Worm (Caenorhabditis elegans) whole organism, L1 larva: ENCODE measurements around the gene F53E10.5.

ENCODE experiments used
- C16A3.4 ChIP-seq: fragments of 150-350 bp; optimal IDR thresholded peaks from 2 replicates; lab custom pipeline; 2014; ENCODE audit warnings: missing biosample characterization, missing genetic modification characterization
- ama-1 ChIP-seq: fragments of 150-350 bp; optimal IDR thresholded peaks from 2 replicates; lab custom pipeline; 2014
- ceh-90 ChIP-seq: sonication (generic microtip); optimal IDR thresholded peaks from 2 replicates; lab custom pipeline; 2016; ENCODE audit warnings: missing genetic modification characterization, missing compliant biosample characterization
- efl-1 ChIP-seq, 4 experiments: fragments of 150-350 bp; optimal IDR thresholded peaks in 3 of 4; peaks in 1 of 4; 1 replicate in 1 of 4; 2 replicates in 3 of 4; lab custom pipeline; 2014; ENCODE audit warnings: missing biosample characterization in 2 of 4, missing genetic modification characterization in 2 of 4, missing genetic modification reagents in 2 of 4
- mab-9 ChIP-seq: fragments of 200-800 bp; sonication (Bioruptor generic); IDR thresholded peaks from 2 replicates; pipeline ENCODE4 v1.3.6; 2022; ENCODE audit warnings: missing genetic modification reagents, missing genetic modification characterization, missing compliant biosample characterization
- nhr-12 ChIP-seq: sonication (generic microtip); optimal IDR thresholded peaks from 2 replicates; lab custom pipeline; 2017; ENCODE audit warnings: missing biosample characterization, missing genetic modification characterization
- nhr-85 ChIP-seq: sonication (generic microtip); peaks from one replicate; lab custom pipeline; 2016; ENCODE audit warnings: missing genetic modification characterization, inconsistent platforms, missing compliant biosample characterization
- nhr-90 ChIP-seq: sonication (generic microtip); optimal IDR thresholded peaks from 2 replicates; lab custom pipeline; 2016; ENCODE audit warnings: mild to moderate bottlenecking, missing genetic modification characterization, missing compliant biosample characterization; ENCODE audit not compliant: poor library complexity
- pqm-1 ChIP-seq: sonication (generic microtip); optimal IDR thresholded peaks from 3 replicates; lab custom pipeline; 2017; ENCODE audit warnings: missing biosample characterization, missing genetic modification characterization
- unc-130 ChIP-seq: fragments of 150-350 bp; optimal IDR thresholded peaks from 2 replicates; lab custom pipeline; 2017; ENCODE audit warnings: missing biosample characterization, missing genetic modification characterization, inconsistent platforms
- unc-62 ChIP-seq: fragments of 150-350 bp; optimal IDR thresholded peaks from 2 replicates; lab custom pipeline; 2014; ENCODE audit warnings: missing biosample characterization, missing genetic modification reagents, missing genetic modification characterization
- zip-4 ChIP-seq: fragments of 200-800 bp; sonication (Bioruptor generic); optimal IDR thresholded peaks from 2 replicates; lab custom pipeline; 2018; ENCODE audit warnings: mild to moderate bottlenecking, missing genetic modification characterization, moderate library complexity, missing compliant biosample characterization

DNA sequence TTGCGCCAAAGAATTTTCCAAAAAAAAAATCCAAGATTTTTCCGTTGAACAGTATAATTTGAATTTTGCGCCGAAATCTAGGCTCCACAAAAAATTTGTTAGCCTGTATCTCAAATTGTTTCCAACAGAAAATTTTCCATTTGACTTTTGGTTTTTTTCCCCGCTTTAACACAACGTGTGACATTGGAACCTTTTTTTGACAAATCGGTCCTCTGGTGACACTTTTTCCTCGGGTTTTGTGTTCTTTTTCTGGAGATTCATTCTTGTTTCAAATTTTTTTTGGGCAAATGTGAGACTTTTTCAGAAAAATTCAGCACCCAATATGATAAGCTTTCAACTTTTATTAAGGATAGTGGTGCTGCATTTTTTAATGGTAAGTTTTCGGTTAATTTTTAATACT, 9.6 kb upstream of the F53E10.5 start, which contains the start of gene acr-17:
- TF ChIP-seq nhr-85 (tag; lab: Kevin White, UChicago), result no peak
- TF ChIP-seq pqm-1, result no peak
- no peak for TF ChIP-seq unc-130 (tag; lab: Kevin White, UChicago)
- TF ChIP-seq ama-1 (lab: Kevin White, UChicago), result no peak
- no peak for TF ChIP-seq mab-9 (GFP tag; lab: Robert Waterston, UW)
- no peak for TF ChIP-seq unc-62 (GFP tag; lab: Kevin White, UChicago)
- TF ChIP-seq C16A3.4 (tag; lab: Kevin White, UChicago), result no peak
- TF ChIP-seq zip-4, result no peak
- TF ChIP-seq nhr-12 (tag; lab: Kevin White, UChicago), result no peak
- TF ChIP-seq nhr-90 (tag; lab: Kevin White, UChicago), result no peak
- TF ChIP-seq efl-1 (optimal IDR thresholded peaks at IDR 0.05; lab: Kevin White, UChicago), result no peak
- TF ChIP-seq efl-1 (GFP tag; optimal IDR thresholded peaks at IDR 0.05 in 1 of 2; lab: Kevin White, UChicago), result no peak
- TF ChIP-seq ceh-90 (tag; lab: Kevin White, UChicago), result no peak
